Fruit fly (Drosophila melanogaster) whole organism, embryonic: ENCODE data around the gene CG33523.

Experiments used
- Abd-B ChIP-seq: fragments of 200-800 bp; sonication (Bioruptor generic); optimal IDR thresholded peaks from 2 replicates; lab custom pipeline; 2018; ENCODE audit warnings: missing biosample characterization, mild to moderate bottlenecking, missing genetic modification characterization, moderate library complexity
- Awh ChIP-seq: fragments of 200-800 bp; sonication (Bioruptor generic); IDR thresholded peaks from 2 replicates; pipeline ENCODE4, ENCODE4 v1.3.6; 2022; ENCODE audit warnings: missing biosample characterization, missing genetic modification characterization
- B-H2 ChIP-seq: fragments of 200-800 bp; sonication (Bioruptor generic); optimal IDR thresholded peaks from 2 replicates; lab custom pipeline; 2018; ENCODE audit warnings: missing biosample characterization, mild to moderate bottlenecking, missing genetic modification characterization
- C15 ChIP-seq: fragments of 200-800 bp; sonication (Bioruptor generic); IDR thresholded peaks from 3 replicates; pipeline ENCODE4 v1.3.6; 2022; ENCODE audit warnings: missing biosample characterization, missing genetic modification characterization
- CG10267 ChIP-seq: fragments of 200-800 bp; sonication (Bioruptor generic); optimal IDR thresholded peaks from 2 replicates; lab custom pipeline; 2018; ENCODE audit warnings: missing biosample characterization, mild to moderate bottlenecking, missing genetic modification characterization, moderate library complexity
- CG10274 ChIP-seq: fragments of 200-800 bp; sonication (Bioruptor generic); optimal IDR thresholded peaks from 3 replicates; lab custom pipeline; 2017; ENCODE audit warnings: missing biosample characterization, mild to moderate bottlenecking, missing genetic modification characterization
- CG11247 ChIP-seq: fragments of 200-800 bp; sonication (Bioruptor generic); IDR thresholded peaks from 2 replicates; pipeline ENCODE4 v1.3.6; 2022; ENCODE audit warnings: missing biosample characterization, missing genetic modification characterization
- CG12744 ChIP-seq: fragments of 200-800 bp; sonication (Bioruptor generic); optimal IDR thresholded peaks from 2 replicates; lab custom pipeline; 2016; ENCODE audit warnings: missing biosample characterization, missing genetic modification characterization
- CG17359 ChIP-seq: fragments of 200-800 bp; sonication (Bioruptor generic); optimal IDR thresholded peaks from 3 replicates; lab custom pipeline; 2018; ENCODE audit warnings: missing biosample characterization, mild to moderate bottlenecking, missing genetic modification characterization, moderate library complexity
- CG17361 ChIP-seq: fragments of 200-800 bp; sonication (Bioruptor generic); IDR thresholded peaks from 3 replicates; pipeline ENCODE4 v1.3.6; 2022; ENCODE audit warnings: missing biosample characterization, missing genetic modification characterization
- CG17385 ChIP-seq: fragments of 200-800 bp; sonication (Bioruptor generic); optimal IDR thresholded peaks from 3 replicates; lab custom pipeline; 2018; ENCODE audit warnings: missing biosample characterization, mild to moderate bottlenecking, missing genetic modification characterization
- CG17802 ChIP-seq: fragments of 200-800 bp; sonication (Bioruptor generic); optimal IDR thresholded peaks from 2 replicates; lab custom pipeline; 2018; ENCODE audit warnings: missing biosample characterization, mild to moderate bottlenecking, missing genetic modification characterization, moderate library complexity
- CG18476 ChIP-seq: fragments of 200-800 bp; sonication (Bioruptor generic); optimal IDR thresholded peaks from 2 replicates; lab custom pipeline; 2016; ENCODE audit warnings: missing biosample characterization, mild to moderate bottlenecking, missing genetic modification characterization
- CG2678 ChIP-seq: fragments of 200-800 bp; sonication (Bioruptor generic); optimal IDR thresholded peaks from 3 replicates; lab custom pipeline; 2019; ENCODE audit warnings: missing biosample characterization, mild to moderate bottlenecking, missing genetic modification characterization, moderate library complexity
- CG31441 ChIP-seq: fragments of 200-800 bp; sonication (Bioruptor generic); IDR thresholded peaks from 2 replicates; pipeline ENCODE4 v1.3.6; 2022; ENCODE audit warnings: missing biosample characterization, missing genetic modification characterization
- CG3163 ChIP-seq: fragments of 200-800 bp; sonication (Bioruptor generic); optimal IDR thresholded peaks from 3 replicates; lab custom pipeline; 2016; ENCODE audit warnings: missing biosample characterization, missing genetic modification characterization
- CG3838 ChIP-seq: fragments of 200-800 bp; sonication (Bioruptor generic); optimal IDR thresholded peaks from 3 replicates; lab custom pipeline; 2016; ENCODE audit warnings: missing biosample characterization, missing genetic modification characterization
- CG5953 ChIP-seq: fragments of 200-800 bp; sonication (Bioruptor generic); IDR thresholded peaks from 2 replicates; pipeline ENCODE4 v1.3.6; 2022; ENCODE audit warnings: missing biosample characterization, missing genetic modification characterization
- CG7839 ChIP-seq: fragments of 200-800 bp; sonication (Bioruptor generic); optimal IDR thresholded peaks from 3 replicates; lab custom pipeline; 2018; ENCODE audit warnings: missing biosample characterization, mild to moderate bottlenecking, missing genetic modification characterization, moderate library complexity
- CG8388 ChIP-seq: fragments of 200-800 bp; sonication (Bioruptor generic); optimal IDR thresholded peaks from 2 replicates; lab custom pipeline; 2019; ENCODE audit warnings: missing biosample characterization, mild to moderate bottlenecking, missing genetic modification characterization, moderate library complexity
- D ChIP-seq, 2 experiments: fragments of 200-800 bp in 1 of 2; fragments of >200 bp in 1 of 2; sonication (Bioruptor generic) in 1 of 2; optimal IDR thresholded peaks; 2 replicates in 1 of 2; 3 replicates in 1 of 2; lab custom pipeline; 2017; ENCODE audit warnings: mild to moderate bottlenecking in 1 of 2, missing biosample characterization in 1 of 2, missing genetic modification characterization in 1 of 2, missing genetic modification reagents in 1 of 2
- D19A ChIP-seq: fragments of 200-800 bp; optimal IDR thresholded peaks from 3 replicates; lab custom pipeline; 2019; ENCODE audit warnings: missing biosample characterization, mild to moderate bottlenecking, missing genetic modification characterization, moderate library complexity
- HLH4C ChIP-seq: fragments of 200-800 bp; sonication (Bioruptor generic); IDR thresholded peaks from 3 replicates; pipeline ENCODE4 v1.3.6; 2022; ENCODE audit warnings: missing biosample characterization, missing genetic modification characterization; ENCODE audit not compliant: partially characterized antibody
- Hr3 ChIP-seq: fragments of 200-800 bp; sonication (Bioruptor generic); optimal IDR thresholded peaks from 3 replicates; lab custom pipeline; 2016; ENCODE audit warnings: missing biosample characterization, missing genetic modification characterization
- Hr51 ChIP-seq, 2 experiments: fragments of 200-800 bp; sonication (Bioruptor generic); optimal IDR thresholded peaks; 2 replicates in 1 of 2; 3 replicates in 1 of 2; lab custom pipeline; 2016 to 2018; ENCODE audit warnings: missing biosample characterization in 2 of 2, missing genetic modification characterization in 2 of 2, mild to moderate bottlenecking in 1 of 2, moderate library complexity in 1 of 2
- MBD-R2 ChIP-seq: fragments of 200-800 bp; sonication (Bioruptor generic); IDR thresholded peaks from 2 replicates; pipeline ENCODE4 v1.3.6; 2022; ENCODE audit warnings: missing biosample characterization, missing genetic modification characterization
- Sox100B ChIP-seq: fragments of 200-800 bp; sonication (Bioruptor generic); optimal IDR thresholded peaks from 3 replicates; lab custom pipeline; 2018; ENCODE audit warnings: missing biosample characterization, mild to moderate bottlenecking, missing genetic modification characterization
- abd-A ChIP-seq: fragments of 200-800 bp; sonication (Bioruptor generic); optimal IDR thresholded peaks from 3 replicates; lab custom pipeline; 2019; ENCODE audit warnings: missing biosample characterization, mild to moderate bottlenecking, missing genetic modification characterization, moderate library complexity
- az2 ChIP-seq: fragments of 200-800 bp; sonication (Bioruptor generic); optimal IDR thresholded peaks from 3 replicates; lab custom pipeline; 2016; ENCODE audit warnings: missing biosample characterization, missing genetic modification characterization
- bsh ChIP-seq, 2 experiments: fragments of 200-800 bp; sonication (Bioruptor generic); optimal IDR thresholded peaks; 2 replicates each; lab custom pipeline; 2017 to 2018; ENCODE audit warnings: mild to moderate bottlenecking in 2 of 2, missing biosample characterization in 2 of 2, missing genetic modification characterization in 2 of 2, moderate library complexity in 1 of 2
- fd96Cb ChIP-seq: fragments of 200-800 bp; sonication (Bioruptor generic); optimal IDR thresholded peaks from 2 replicates; lab custom pipeline; 2018; ENCODE audit warnings: missing biosample characterization, mild to moderate bottlenecking, missing genetic modification characterization, moderate library complexity
- gsb ChIP-seq: fragments of 200-800 bp; sonication (Bioruptor generic); IDR thresholded peaks from 2 replicates; pipeline ENCODE4 v1.3.6; 2022; ENCODE audit warnings: missing biosample characterization, missing genetic modification characterization
- gsb-n ChIP-seq: fragments of 200-800 bp; sonication (Bioruptor generic); optimal IDR thresholded peaks from 3 replicates; lab custom pipeline; 2018; ENCODE audit warnings: missing biosample characterization, mild to moderate bottlenecking, missing genetic modification characterization
- h ChIP-seq: fragments of >200 bp; optimal IDR thresholded peaks from 2 replicates; lab custom pipeline; 2017
- inv ChIP-seq: fragments of 200-800 bp; sonication (Bioruptor generic); IDR thresholded peaks from 2 replicates; pipeline ENCODE4 v1.3.6; 2022; ENCODE audit warnings: missing biosample characterization, missing genetic modification characterization; ENCODE audit not compliant: partially characterized antibody
- kay ChIP-seq: fragments of 200-800 bp; sonication (Bioruptor generic); optimal IDR thresholded peaks from 2 replicates; lab custom pipeline; 2016; ENCODE audit warnings: missing biosample characterization, missing genetic modification characterization
- lilli ChIP-seq: fragments of 200-800 bp; sonication (Bioruptor generic); optimal IDR thresholded peaks from 3 replicates; lab custom pipeline; 2016; ENCODE audit warnings: missing biosample characterization, missing genetic modification characterization
- lmd ChIP-seq: fragments of 200-800 bp; sonication (Bioruptor generic); IDR thresholded peaks from 2 replicates; pipeline ENCODE4 v1.3.6; 2022; ENCODE audit warnings: missing biosample characterization, missing genetic modification characterization
- luna ChIP-seq: fragments of 200-800 bp; sonication (Bioruptor generic); optimal IDR thresholded peaks from 2 replicates; lab custom pipeline; 2016; ENCODE audit warnings: missing biosample characterization, missing genetic modification characterization
- nmo ChIP-seq: fragments of 200-800 bp; sonication (Bioruptor generic); optimal IDR thresholded peaks from 2 replicates; lab custom pipeline; 2018; ENCODE audit warnings: missing biosample characterization, mild to moderate bottlenecking, missing genetic modification characterization, moderate library complexity
- odd ChIP-seq: fragments of 200-800 bp; sonication (Bioruptor generic); optimal IDR thresholded peaks from 2 replicates; lab custom pipeline; 2017; ENCODE audit warnings: missing biosample characterization, mild to moderate bottlenecking, missing genetic modification characterization
- phol ChIP-seq: fragments of 200-800 bp; sonication (Bioruptor generic); optimal IDR thresholded peaks from 3 replicates; lab custom pipeline; 2018; ENCODE audit warnings: missing biosample characterization, mild to moderate bottlenecking, missing genetic modification characterization, moderate library complexity
- psq ChIP-seq: fragments of 200-800 bp; sonication (Bioruptor generic); optimal IDR thresholded peaks from 2 replicates; lab custom pipeline; 2017; ENCODE audit warnings: missing biosample characterization, missing genetic modification characterization
- run ChIP-seq: fragments of 200-800 bp; sonication (Bioruptor generic); optimal IDR thresholded peaks from 3 replicates; lab custom pipeline; 2018; ENCODE audit warnings: missing biosample characterization, mild to moderate bottlenecking, missing genetic modification characterization
- salm ChIP-seq: fragments of 200-800 bp; sonication (Bioruptor generic); optimal IDR thresholded peaks from 2 replicates; lab custom pipeline; 2018; ENCODE audit warnings: missing biosample characterization, mild to moderate bottlenecking, missing genetic modification characterization
- shn ChIP-seq: fragments of 200-800 bp; sonication (Bioruptor generic); optimal IDR thresholded peaks from 3 replicates; lab custom pipeline; 2016; ENCODE audit warnings: missing biosample characterization, missing genetic modification characterization
- slou ChIP-seq: fragments of 200-800 bp; sonication (Bioruptor generic); optimal IDR thresholded peaks from 3 replicates; lab custom pipeline; 2016; ENCODE audit warnings: missing biosample characterization, missing genetic modification characterization
- sqz ChIP-seq: fragments of 200-800 bp; sonication (Bioruptor generic); optimal IDR thresholded peaks from 3 replicates; lab custom pipeline; 2018; ENCODE audit warnings: missing biosample characterization, mild to moderate bottlenecking, missing genetic modification characterization
- stwl ChIP-seq: fragments of 200-800 bp; sonication (Bioruptor generic); optimal IDR thresholded peaks from 3 replicates; lab custom pipeline; 2018; ENCODE audit warnings: missing biosample characterization, mild to moderate bottlenecking, missing genetic modification characterization, moderate library complexity
- wor ChIP-seq: fragments of 200-800 bp; sonication (Bioruptor generic); IDR thresholded peaks from 2 replicates; pipeline ENCODE4 v1.3.6; 2022; ENCODE audit warnings: missing biosample characterization, missing genetic modification characterization

CG33523 gene

DNA sequence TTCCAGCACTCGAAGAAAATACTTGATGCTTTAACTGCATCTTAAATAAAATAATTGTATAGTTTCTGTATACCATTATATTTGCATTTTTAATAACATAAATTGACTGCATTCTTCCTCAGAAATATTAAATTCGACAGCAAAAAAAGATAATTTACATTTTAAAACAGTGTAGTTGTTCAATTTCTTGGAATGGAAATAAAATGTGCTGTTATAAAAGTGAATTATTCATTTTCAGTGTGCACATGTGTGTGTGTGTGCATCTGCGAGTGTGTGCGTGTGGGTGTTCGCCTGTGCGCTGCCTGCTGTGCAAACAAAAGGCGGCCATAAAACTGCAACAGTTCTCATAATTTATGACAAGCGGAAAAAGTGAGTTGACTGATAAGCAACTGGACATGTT is 28.5 kb downstream of the CG33523 start (continued):
- TF ChIP-seq gsb (GFP tag; lab: Robert Waterston, UW), result no peak
- no peak for TF ChIP-seq az2 (GFP tag; lab: Kevin White, UChicago)
- no peak for TF ChIP-seq CG17802 (tag; lab: Kevin White, UChicago)
- no peak for TF ChIP-seq stwl (tag; lab: Kevin White, UChicago)
- TF ChIP-seq CG10274 (GFP tag; lab: Kevin White, UChicago), result no peak
- no peak for TF ChIP-seq h (lab: Kevin White, UChicago)
- TF ChIP-seq phol (tag; lab: Kevin White, UChicago), result peak; percentile 70
- peak; percentile 31 for TF ChIP-seq CG10267 (tag; lab: Kevin White, UChicago)
- TF ChIP-seq slou (GFP tag; lab: Kevin White, UChicago), result no peak
- no peak for TF ChIP-seq CG18476 (GFP tag; lab: Kevin White, UChicago)
- peak; percentile 54 for TF ChIP-seq nmo (GFP tag; lab: Kevin White, UChicago)
- TF ChIP-seq CG5953 (GFP tag; lab: Robert Waterston, UW), result no peak
- TF ChIP-seq luna (GFP tag; lab: Kevin White, UChicago), result no peak
- no peak for TF ChIP-seq CG12744 (GFP tag; lab: Kevin White, UChicago)
- TF ChIP-seq bsh (GFP tag; optimal IDR thresholded peaks at IDR 0.05; lab: Kevin White, UChicago), result peak in 1 of 2 experiments; percentile 67
- peak; percentile 63 for TF ChIP-seq CG8388
- no peak for TF ChIP-seq Hr3 (GFP tag; lab: Kevin White, UChicago)
- TF ChIP-seq kay (GFP tag; lab: Kevin White, UChicago), result no peak
- peak; percentile 43 for TF ChIP-seq gsb-n
- peak; percentile 39 for TF ChIP-seq CG17359
- peak; percentile 57 for TF ChIP-seq CG31441 (GFP tag; lab: Robert Waterston, UW)
- TF ChIP-seq run (tag; lab: Kevin White, UChicago), result no peak
- TF ChIP-seq HLH4C (GFP tag; lab: Robert Waterston, UW), result no peak
- no peak for TF ChIP-seq lilli
- peak; percentile 34 for TF ChIP-seq Abd-B (GFP tag; lab: Kevin White, UChicago)
- peak; percentile 54 for TF ChIP-seq fd96Cb (tag; lab: Kevin White, UChicago)
- no peak; the same call in 1 of the 2 replicates for TF ChIP-seq lmd (GFP tag; lab: Robert Waterston, UW)
- peak; percentile 54 for TF ChIP-seq D19A (tag; lab: Kevin White, UChicago)
- TF ChIP-seq CG11247 (GFP tag; lab: Robert Waterston, UW), result no peak
- TF ChIP-seq CG7839 (tag; lab: Kevin White, UChicago), result peak; percentile 31
- no peak for TF ChIP-seq sqz (GFP tag; lab: Kevin White, UChicago)
- TF ChIP-seq CG2678 (tag; lab: Kevin White, UChicago), result peak; percentile 49
- TF ChIP-seq psq (GFP tag; lab: Kevin White, UChicago), result no peak
- no peak for TF ChIP-seq CG3838 (GFP tag; lab: Kevin White, UChicago)
- no peak for TF ChIP-seq inv
- 0 out of 3 replicates have a peak, but pooled peaks have one; percentile 27 for TF ChIP-seq CG17361 (GFP tag; lab: Robert Waterston, UW)
- no peak for TF ChIP-seq CG3163 (GFP tag; lab: Kevin White, UChicago)
- no peak for TF ChIP-seq salm (tag; lab: Kevin White, UChicago)
- no peak for TF ChIP-seq B-H2
- peak; percentile 26 for TF ChIP-seq Sox100B (GFP tag; lab: Kevin White, UChicago)
- no peak for TF ChIP-seq Awh (GFP tag; lab: Robert Waterston, UW)
- no peak for TF ChIP-seq shn (GFP tag; lab: Kevin White, UChicago)
- TF ChIP-seq abd-A (tag; lab: Kevin White, UChicago), result no peak
- TF ChIP-seq Hr51 (GFP tag; optimal IDR thresholded peaks at IDR 0.05; lab: Kevin White, UChicago), result no peak
- no peak for TF ChIP-seq D (optimal IDR thresholded peaks at IDR 0.05; lab: Kevin White, UChicago)
- peak; percentile 24 for TF ChIP-seq D (GFP tag; optimal IDR thresholded peaks at IDR 0.05; lab: Kevin White, UChicago)
- TF ChIP-seq CG17385 (GFP tag; lab: Kevin White, UChicago), result peak; percentile 6
- no peak for TF ChIP-seq C15 (GFP tag; lab: Robert Waterston, UW)
- no peak for TF ChIP-seq wor (GFP tag; lab: Robert Waterston, UW)
- TF ChIP-seq MBD-R2, result no peak
- TF ChIP-seq odd (GFP tag; lab: Kevin White, UChicago), result no peak
